Worm (Caenorhabditis elegans): ENCODE data around the gene blos-7.

DNA sequence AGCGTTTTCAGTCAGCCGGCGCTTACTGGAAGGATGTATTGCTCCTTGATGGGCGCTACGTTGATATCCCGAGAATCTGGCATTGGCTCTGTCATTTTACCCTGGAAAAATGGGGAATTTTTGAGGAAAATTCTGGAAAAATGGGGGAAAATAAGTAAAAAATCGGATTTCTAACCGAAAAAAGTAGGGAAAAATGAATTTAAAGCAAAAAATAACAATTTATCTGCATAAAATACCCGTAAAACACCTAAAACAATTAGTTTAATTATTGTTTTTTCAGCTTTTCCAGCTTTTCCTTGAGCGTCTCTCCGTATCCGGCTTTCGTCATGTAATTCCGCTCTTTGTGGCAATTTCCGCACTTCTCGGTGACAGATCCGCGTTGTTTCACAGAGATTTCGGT lies 15.7 kb upstream of the blos-7 start, which contains the start of gene Y37E11B.5:
- TF ChIP-seq him-1 (tag; optimal IDR thresholded peaks at IDR 0.05) (no peak), dao-5 (tag; optimal IDR thresholded peaks at IDR 0.05) (no peak)
